Worm (Caenorhabditis elegans): ENCODE measurements around the gene C01F1.6.

ce11 chrII:4267711-4268110 is 20.3 kb downstream of the C01F1.6 start:
- TF ChIP-seq dao-5 (tag; optimal IDR thresholded peaks at IDR 0.05) (no peak), him-1 (tag; optimal IDR thresholded peaks at IDR 0.05) (no peak), W03F9.2 (tag; optimal IDR thresholded peaks at IDR 0.05) (no peak)

All from whole organism, L4/young adult.